Worm (Caenorhabditis elegans): ENCODE data around the gene rpb-9.

rpb-9 gene

DNA sequence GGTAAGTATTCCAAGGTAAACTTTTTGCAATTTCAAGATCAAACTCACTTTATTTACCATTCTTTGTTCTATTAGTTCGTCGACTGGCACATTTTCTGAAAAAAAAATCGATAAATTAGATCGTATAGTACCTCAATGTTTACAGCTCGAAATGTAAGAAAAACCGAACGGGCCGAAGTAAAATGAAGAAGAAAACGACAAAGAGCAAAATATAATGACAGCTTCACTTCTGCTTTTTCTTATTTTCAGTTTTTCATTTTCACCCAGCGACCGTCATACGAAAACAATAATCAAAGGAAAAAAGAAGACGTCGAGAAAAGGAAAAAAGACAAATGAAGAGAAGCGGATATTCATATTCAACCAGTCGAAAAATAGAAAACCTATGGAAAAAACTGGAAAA lies 43.0 kb downstream of the rpb-9 start, which contains the start of gene che-7 (continued):
- TF ChIP-seq tlf-1 (GFP tag; optimal IDR thresholded peaks at IDR 0.05) = no peak

DNA sequence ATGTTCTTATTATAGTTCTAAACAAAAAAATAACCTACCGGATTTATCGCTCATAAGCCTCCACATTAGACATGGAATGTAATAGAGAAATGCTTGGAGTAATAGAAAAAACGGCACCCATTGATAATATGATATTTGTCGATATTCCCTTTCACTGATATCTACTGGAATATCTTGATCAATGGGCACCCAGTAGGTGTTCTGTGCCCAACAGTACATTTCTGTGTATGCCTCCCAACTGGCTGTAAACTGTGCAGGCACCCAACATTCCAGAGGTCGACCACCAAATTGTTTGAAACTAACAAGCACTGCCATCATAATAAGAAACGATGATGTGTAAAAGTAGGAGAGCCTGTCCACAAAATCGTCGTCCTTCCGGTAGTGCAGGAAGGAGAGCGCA lies 47.7 kb downstream of the rpb-9 start:
- TF ChIP-seq F55B11.4 (tag; optimal IDR thresholded peaks at IDR 0.05; ENCODE audit: borderline replicate concordance, insufficient read depth) = no peak
- TF ChIP-seq snpc-3.4 (tag; optimal IDR thresholded peaks at IDR 0.05) = no peak
- no peak for TF ChIP-seq nhr-90 (tag; optimal IDR thresholded peaks at IDR 0.05)
- no peak for TF ChIP-seq hmg-1.2 (GFP tag; IDR thresholded peaks at IDR 0.05)
- no peak for TF ChIP-seq tbp1 (GFP tag; optimal IDR thresholded peaks at IDR 0.05)
- no peak for TF ChIP-seq T07F8.4 (tag; optimal IDR thresholded peaks at IDR 0.05)
- no peak for TF ChIP-seq lir-1 (GFP tag; conservative IDR thresholded peaks at IDR 0.05)
- no peak for TF ChIP-seq B0019.2 (GFP tag; conservative IDR thresholded peaks at IDR 0.05)
- no peak for TF ChIP-seq attf-6 (GFP tag; IDR thresholded peaks at IDR 0.05)
- TF ChIP-seq B0035.1 (tag; optimal IDR thresholded peaks at IDR 0.05) = no peak
- no peak for TF ChIP-seq ama-1 (optimal IDR thresholded peaks at IDR 0.05)
- no peak for TF ChIP-seq ama-1 (GFP tag; optimal IDR thresholded peaks at IDR 0.05)
- no peak for TF ChIP-seq sea-2 (GFP tag; IDR thresholded peaks at IDR 0.05)
- no peak for TF ChIP-seq ceh-100 (GFP tag; IDR thresholded peaks at IDR 0.05)
- TF ChIP-seq Y56A3A.18 (GFP tag; IDR thresholded peaks at IDR 0.05) = no peak
- TF ChIP-seq Y53F4B.3 (GFP tag; IDR thresholded peaks at IDR 0.05) = no peak
- TF ChIP-seq mxl-1 (tag; optimal IDR thresholded peaks at IDR 0.05) = no peak
- TF ChIP-seq ztf-6 (GFP tag; IDR thresholded peaks at IDR 0.05) = no peak

Data from whole organism, young adult.